Worm (Caenorhabditis elegans): ENCODE measurements around the gene srbc-17.

srbc-17 gene

DNA sequence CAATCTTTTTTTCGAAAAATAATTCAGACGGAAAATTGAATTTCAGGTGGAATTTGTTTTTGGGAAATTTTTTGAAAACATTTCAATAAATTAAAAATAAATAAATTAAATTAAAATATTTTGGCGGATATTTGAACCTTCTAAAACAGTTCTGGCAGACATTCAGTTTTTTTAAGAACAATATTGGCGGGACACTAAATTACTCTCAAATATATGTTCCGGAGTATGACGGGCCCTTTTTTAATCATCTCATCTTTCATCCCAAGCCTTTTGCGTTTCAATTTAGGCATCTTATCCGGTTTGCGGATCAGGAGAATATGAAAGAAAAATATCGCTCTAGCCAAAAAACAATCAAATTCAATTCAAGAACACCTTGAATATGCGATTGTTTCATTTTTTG lies 29.3 kb downstream of the srbc-17 start, which contains the start of gene svh-11:
svh-11 (plus strand) TSS at position 301 of the 400 bp plus-strand sequence.
- no peak for TF ChIP-seq unc-62 (GFP tag; optimal IDR thresholded peaks at IDR 0.05)

DNA sequence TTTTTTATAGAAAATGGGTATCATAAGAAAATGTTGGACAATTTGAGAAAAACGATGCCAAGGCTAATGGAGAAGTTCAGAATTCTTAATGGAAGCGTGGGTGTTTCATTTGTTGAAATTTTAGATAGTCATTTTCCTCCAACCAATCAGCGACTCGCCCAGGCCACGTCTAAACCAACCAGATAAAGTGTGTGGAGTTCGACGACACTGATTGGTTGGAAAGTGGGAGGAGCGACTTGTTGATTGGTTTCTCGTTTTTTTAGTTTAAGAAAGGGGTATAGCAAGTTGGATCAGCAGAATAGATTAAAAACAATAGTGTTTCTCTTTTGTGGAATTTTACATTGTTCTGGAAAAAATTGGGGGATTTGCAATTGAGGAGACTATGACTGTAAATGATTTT lies 30.0 kb downstream of the srbc-17 start:
- TF ChIP-seq unc-62 (GFP tag; optimal IDR thresholded peaks at IDR 0.05) = no peak

DNA sequence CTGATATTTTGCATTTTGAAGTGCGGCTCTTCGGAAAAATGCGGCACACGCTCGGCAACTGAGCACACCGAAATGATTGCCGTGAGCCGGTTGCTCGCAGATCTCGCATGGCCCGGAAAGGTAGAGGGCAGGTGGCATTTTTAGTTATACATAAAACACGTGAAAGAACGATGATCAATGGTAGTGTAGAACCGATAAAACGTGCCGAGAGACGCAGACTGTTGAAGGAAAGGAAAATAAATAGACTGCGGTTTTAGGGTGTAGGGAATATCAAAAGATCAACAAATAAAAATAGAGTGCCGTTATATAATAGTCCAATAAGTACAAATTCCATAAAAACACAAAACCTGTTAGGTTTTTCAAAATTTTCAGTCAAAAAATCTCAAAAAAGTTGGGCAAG lies 34.4 kb downstream of the srbc-17 start, which contains the start of gene nhr-133:
nhr-133 (minus strand) TSS at position 183 of the 400 bp plus-strand sequence.
- no peak for TF ChIP-seq unc-62 (GFP tag; optimal IDR thresholded peaks at IDR 0.05)

DNA sequence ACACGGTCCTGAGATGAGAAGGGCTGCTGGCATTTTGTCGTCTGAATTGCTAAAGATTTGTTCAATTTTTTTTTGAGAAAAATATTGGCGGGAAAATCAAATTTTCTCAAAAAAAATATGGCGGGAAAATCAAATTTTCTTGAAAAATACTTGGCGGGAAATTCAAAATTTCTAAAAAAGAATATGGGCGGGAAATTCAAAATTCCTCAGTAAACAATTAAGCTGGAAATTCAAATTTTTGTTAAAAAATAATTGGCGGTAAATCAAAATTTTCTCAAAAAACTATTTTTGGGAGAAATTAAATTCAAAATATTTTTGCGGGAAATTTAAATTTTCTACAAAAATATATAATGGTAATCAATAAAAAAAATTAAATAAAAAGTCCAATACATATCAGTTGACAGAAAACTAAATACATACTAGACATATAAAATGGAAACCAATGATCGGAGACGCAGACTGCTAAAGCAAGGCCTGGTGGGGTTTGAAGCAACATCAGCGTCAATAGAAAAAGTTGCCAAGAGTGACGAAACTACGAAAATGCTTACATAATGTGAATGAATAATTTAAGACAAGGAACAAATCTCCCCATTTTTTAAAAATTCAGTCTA lies 37.0 kb downstream of the srbc-17 start, which contains the start of gene nhr-184:
nhr-184 (minus strand) TSS at position 51 of the 611 bp plus-strand sequence.
- TF ChIP-seq unc-62 (GFP tag; optimal IDR thresholded peaks at IDR 0.05) = no peak

DNA sequence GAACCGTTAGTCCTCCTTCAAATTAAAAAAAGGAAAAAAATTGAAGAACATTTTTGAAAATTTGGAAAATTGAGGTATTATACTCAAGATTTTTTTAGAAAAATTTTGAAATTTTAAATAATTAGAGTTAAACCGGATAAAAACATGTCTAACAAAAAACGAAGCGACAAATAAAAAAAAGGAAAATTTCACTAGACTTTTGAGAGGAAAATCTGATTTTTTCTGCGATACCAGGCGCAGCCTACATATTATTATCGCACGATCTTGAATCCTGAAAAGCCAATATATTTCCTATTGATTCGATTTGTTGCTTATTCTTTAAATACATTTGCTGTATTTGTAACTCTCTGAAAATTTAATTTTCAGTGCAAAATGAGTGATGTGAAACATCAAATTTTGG lies 37.8 kb downstream of the srbc-17 start, which contains the start of gene nstp-8:
nstp-8 (plus strand) TSS at position 301 of the 400 bp plus-strand sequence.
- TF ChIP-seq unc-62 (GFP tag; optimal IDR thresholded peaks at IDR 0.05) = no peak

DNA sequence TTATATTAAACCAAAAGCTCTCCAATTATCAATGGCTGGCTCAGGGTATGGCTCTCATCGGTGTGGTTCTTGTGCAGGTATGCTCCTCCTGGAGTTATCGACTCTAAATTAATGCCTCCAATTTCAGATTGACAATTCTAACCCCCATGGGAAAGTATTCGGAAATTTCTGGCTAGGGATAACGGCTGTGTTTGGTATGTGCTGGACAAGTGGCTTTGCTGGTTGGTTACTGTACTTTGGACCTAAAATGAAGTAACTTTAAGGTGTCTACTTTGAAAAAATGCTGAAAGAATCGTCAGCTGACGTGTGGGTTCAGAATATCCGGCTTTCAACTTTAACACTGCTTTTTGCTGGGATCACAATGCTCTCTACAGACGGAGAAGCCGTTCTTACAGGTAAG lies 39.4 kb downstream of the srbc-17 start:
- TF ChIP-seq unc-62 (GFP tag; optimal IDR thresholded peaks at IDR 0.05) = no peak

DNA sequence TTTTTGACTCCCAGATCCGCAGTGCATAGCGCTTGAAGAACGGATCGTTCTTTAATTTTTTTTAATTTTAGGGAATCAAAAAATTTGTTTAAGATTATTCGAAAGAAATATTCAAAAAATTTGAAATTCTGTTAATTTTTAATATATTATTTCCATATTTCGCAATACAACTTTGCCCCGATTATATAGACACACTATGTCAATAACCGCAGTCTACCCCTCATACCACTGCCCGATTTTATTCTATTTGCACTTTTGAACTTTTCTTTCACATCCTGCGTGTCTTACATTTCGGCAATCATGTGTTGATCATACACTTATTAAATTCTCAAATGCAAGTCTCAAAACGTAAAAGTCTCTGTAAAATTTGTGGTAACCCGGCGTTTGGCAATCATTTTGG lies 41.3 kb downstream of the srbc-17 start, which contains the start of gene nhr-56:
nhr-56 (plus strand) TSS at position 202 of the 400 bp plus-strand sequence.
- TF ChIP-seq unc-62 (GFP tag; optimal IDR thresholded peaks at IDR 0.05) = no peak

DNA sequence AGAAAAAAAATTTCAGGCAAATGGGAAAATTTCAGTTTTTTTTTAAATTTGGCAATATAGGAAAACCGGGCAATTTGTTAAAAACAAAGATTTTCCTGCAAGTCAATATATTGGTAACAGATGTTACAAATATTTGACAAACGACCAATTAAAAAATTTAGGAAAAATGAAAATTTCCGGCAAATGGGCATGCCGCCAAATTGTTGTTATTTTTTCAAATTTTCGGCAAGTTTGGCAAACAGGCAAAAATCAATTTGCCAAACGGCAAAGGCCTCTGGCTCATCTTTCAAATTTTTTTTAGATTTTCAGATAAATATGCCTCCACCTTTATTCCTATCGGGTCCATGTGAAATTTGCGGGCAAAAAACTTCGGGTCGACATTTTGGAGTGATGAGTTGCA lies 44.2 kb downstream of the srbc-17 start, which contains the start of gene nhr-128:
nhr-128 (plus strand) TSS at position 301 of the 400 bp plus-strand sequence.
- TF ChIP-seq unc-62 (GFP tag; optimal IDR thresholded peaks at IDR 0.05) = no peak

DNA sequence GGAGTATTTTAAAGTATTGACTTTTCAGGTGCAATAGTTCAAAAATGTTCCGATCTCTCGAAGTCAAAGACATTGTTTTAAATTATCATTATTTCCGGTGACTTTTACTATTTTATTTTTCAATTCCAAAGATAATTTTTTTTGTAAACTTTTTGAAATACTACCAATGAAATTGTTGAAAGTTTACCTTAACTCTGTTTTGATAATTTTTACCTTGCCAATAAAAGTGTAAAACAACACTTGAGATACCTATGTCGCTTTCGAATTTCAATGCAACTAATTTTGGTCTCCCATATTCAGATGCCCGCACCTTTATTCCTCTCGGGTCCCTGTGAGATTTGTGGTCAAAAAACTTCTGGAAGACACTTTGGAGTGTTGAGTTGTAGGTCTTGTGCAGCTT lies 47.6 kb downstream of the srbc-17 start, which contains the start of gene nhr-103:
nhr-103 (plus strand) TSS at position 301 of the 400 bp plus-strand sequence.
- TF ChIP-seq unc-62 (GFP tag; optimal IDR thresholded peaks at IDR 0.05) = no peak

DNA sequence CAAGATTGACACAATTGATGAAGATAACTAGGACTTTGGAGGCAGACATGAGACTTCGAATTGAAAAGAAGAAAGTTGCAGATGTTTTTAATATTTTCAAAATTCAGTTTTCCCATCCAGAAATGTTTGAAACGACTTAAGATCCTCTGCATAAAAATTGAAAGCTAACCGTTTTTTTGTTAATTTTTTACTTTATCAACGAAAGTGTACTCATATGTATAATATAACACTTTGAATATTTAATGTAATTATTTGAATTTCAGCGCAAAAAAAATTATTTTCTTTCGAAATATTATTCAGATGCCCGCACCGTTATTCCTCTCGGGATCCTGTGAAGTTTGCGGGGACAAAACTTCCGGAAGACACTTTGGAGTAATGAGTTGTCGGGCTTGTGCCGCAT lies 49.4 kb downstream of the srbc-17 start, which contains the start of gene nhr-18:
nhr-18 (plus strand) TSS at position 301 of the 400 bp plus-strand sequence.
- no peak for TF ChIP-seq unc-62 (GFP tag; optimal IDR thresholded peaks at IDR 0.05)

Measured in whole organism, dauer.